Worm (Caenorhabditis elegans) whole organism, young adult: Measurements from ENCODE around the gene F10D7.10.

Experiments used
- B0035.1 ChIP-seq: sonication (generic microtip); optimal IDR thresholded peaks from 2 replicates; lab custom pipeline; 2016; ENCODE audit warnings: missing genetic modification characterization, mild to moderate bottlenecking, missing compliant biosample characterization, missing genotype, missing genetic modification reagents
- C17E4.6 ChIP-seq: fragments of 200-800 bp; sonication (Bioruptor generic); IDR thresholded peaks from 2 replicates; pipeline ENCODE4 v1.3.6; 2022; ENCODE audit warnings: missing genetic modification reagents, missing genetic modification characterization, missing compliant biosample characterization
- F57C9.4 ChIP-seq: sonication (generic microtip); optimal IDR thresholded peaks from 2 replicates; lab custom pipeline; 2017; ENCODE audit warnings: mild to moderate bottlenecking, missing genetic modification characterization, missing compliant biosample characterization
- Y53F4B.3 ChIP-seq: fragments of 200-800 bp; sonication (Bioruptor generic); IDR thresholded peaks from 2 replicates; pipeline ENCODE4 v1.3.6; 2022; ENCODE audit warnings: missing genetic modification reagents, missing genetic modification characterization, missing compliant biosample characterization
- Y56A3A.18 ChIP-seq: fragments of 200-800 bp; sonication (Bioruptor generic); IDR thresholded peaks from 2 replicates; pipeline ENCODE4 v1.3.6; 2022; ENCODE audit warnings: missing genetic modification reagents, missing genetic modification characterization, missing compliant biosample characterization
- akir-1 ChIP-seq: fragments of 200-800 bp; sonication (Bioruptor generic); optimal IDR thresholded peaks from 2 replicates; lab custom pipeline; 2018; ENCODE audit warnings: mild to moderate bottlenecking, missing genetic modification characterization, moderate library complexity, missing compliant biosample characterization
- ama-1 ChIP-seq, 3 experiments: fragments of 150-350 bp in 1 of 3; sonication (generic microtip) in 2 of 3; optimal IDR thresholded peaks; 2 replicates each; lab custom pipeline; 2014 to 2018; ENCODE audit warnings: missing biosample characterization in 2 of 3, missing genetic modification characterization in 2 of 3, missing genetic modification reagents in 2 of 3
- athp-1 ChIP-seq: sonication (generic microtip); optimal IDR thresholded peaks from 2 replicates; lab custom pipeline; 2017; ENCODE audit warnings: mild to moderate bottlenecking, missing genetic modification characterization, missing compliant biosample characterization
- attf-5 ChIP-seq: fragments of 200-800 bp; sonication (Bioruptor generic); optimal IDR thresholded peaks from 2 replicates; lab custom pipeline; 2018; ENCODE audit warnings: mild to moderate bottlenecking, missing genetic modification characterization, missing compliant biosample characterization
- cebp-1 ChIP-seq, 2 experiments: fragments of 200-800 bp in 1 of 2; sonication (Bioruptor generic) in 1 of 2; sonication (generic microtip) in 1 of 2; IDR thresholded peaks in 1 of 2; optimal IDR thresholded peaks in 1 of 2; 2 replicates each; pipeline versions ENCODE4 v1.3.6 to Lab custom; 2017 to 2022; ENCODE audit warnings: missing compliant biosample characterization in 2 of 2, missing genetic modification characterization in 2 of 2, mild to moderate bottlenecking in 1 of 2, missing genetic modification reagents in 1 of 2, moderate library complexity in 1 of 2
- ceh-27 ChIP-seq: fragments of 200-800 bp; sonication (Bioruptor generic); optimal IDR thresholded peaks from 2 replicates; lab custom pipeline; 2018; ENCODE audit warnings: mild to moderate bottlenecking, missing genetic modification characterization, moderate library complexity, missing compliant biosample characterization
- ekl-4 ChIP-seq: fragments of 200-800 bp; sonication (Bioruptor generic); IDR thresholded peaks from 2 replicates; pipeline ENCODE4 v1.3.6; 2022; ENCODE audit warnings: missing genetic modification reagents, missing genetic modification characterization, missing compliant biosample characterization
- him-1 ChIP-seq: sonication (generic microtip); optimal IDR thresholded peaks from 2 replicates; lab custom pipeline; 2016; ENCODE audit warnings: missing genotype, missing genetic modification reagents, missing genetic modification characterization, missing compliant biosample characterization
- hmg-1.2 ChIP-seq: fragments of 200-800 bp; sonication (Bioruptor generic); IDR thresholded peaks from 2 replicates; pipeline ENCODE4 v1.3.6; 2022; ENCODE audit warnings: missing genetic modification reagents, missing genetic modification characterization, missing compliant biosample characterization
- lag-1 ChIP-seq: fragments of 200-800 bp; sonication (Bioruptor generic); IDR thresholded peaks from 2 replicates; pipeline ENCODE4 v1.3.6; 2022; ENCODE audit warnings: missing genetic modification reagents, missing genetic modification characterization, missing compliant biosample characterization
- lin-35 ChIP-seq, 3 experiments: fragments of 150-350 bp in 2 of 3; sonication (generic microtip) in 1 of 3; optimal IDR thresholded peaks; 2 replicates each; lab custom pipeline; 2014 to 2018; ENCODE audit warnings: missing biosample characterization in 3 of 3, missing genetic modification characterization in 3 of 3, missing genetic modification reagents in 3 of 3
- lin-54 ChIP-seq: fragments of 200-800 bp; sonication (Bioruptor generic); optimal IDR thresholded peaks from 2 replicates; lab custom pipeline; 2018; ENCODE audit warnings: mild to moderate bottlenecking, missing genetic modification characterization, missing compliant biosample characterization
- mcd-1 ChIP-seq: fragments of 200-800 bp; sonication (Bioruptor generic); IDR thresholded peaks from 2 replicates; pipeline ENCODE4 v1.3.6; 2022; ENCODE audit warnings: missing genetic modification reagents, missing genetic modification characterization, missing compliant biosample characterization
- nhr-179 ChIP-seq: sonication (generic microtip); optimal IDR thresholded peaks from 2 replicates; lab custom pipeline; 2016; ENCODE audit warnings: mild to moderate bottlenecking, missing genetic modification characterization, missing compliant biosample characterization
- nhr-27 ChIP-seq: fragments of 200-800 bp; sonication (Bioruptor generic); optimal IDR thresholded peaks from 2 replicates; lab custom pipeline; 2018; ENCODE audit warnings: mild to moderate bottlenecking, missing genetic modification characterization, moderate library complexity, missing compliant biosample characterization
- nhr-80 ChIP-seq: sonication (generic microtip); optimal IDR thresholded peaks from 2 replicates; lab custom pipeline; 2016; ENCODE audit warnings: missing genetic modification characterization, missing compliant biosample characterization
- rcor-1 ChIP-seq: fragments of 200-800 bp; sonication (Bioruptor generic); IDR thresholded peaks from 2 replicates; pipeline ENCODE4 v1.3.6; 2022; ENCODE audit warnings: missing genetic modification reagents, missing genetic modification characterization, missing compliant biosample characterization
- rec-8 ChIP-seq, 2 experiments: sonication (generic microtip); optimal IDR thresholded peaks; 2 replicates each; lab custom pipeline; 2016; ENCODE audit warnings: mild to moderate bottlenecking in 2 of 2, missing genetic modification characterization in 2 of 2, missing genetic modification reagents in 2 of 2, missing genotype in 2 of 2, missing biosample characterization in 1 of 2, missing compliant biosample characterization in 1 of 2, moderate library complexity in 1 of 2
- repo-1 ChIP-seq: sonication (generic microtip); optimal IDR thresholded peaks from 2 replicates; lab custom pipeline; 2017; ENCODE audit warnings: mild to moderate bottlenecking, missing genetic modification characterization, missing compliant biosample characterization
- rpc-1 ChIP-seq, 2 experiments: fragments of 150-350 bp in 1 of 2; sonication (generic microtip) in 1 of 2; optimal IDR thresholded peaks; 2 replicates each; lab custom pipeline; 2014 to 2018; ENCODE audit warnings: missing biosample characterization in 1 of 2, missing genetic modification characterization in 1 of 2, missing genetic modification reagents in 1 of 2, missing genotype in 1 of 2
- sdz-38 ChIP-seq: sonication (generic microtip); optimal IDR thresholded peaks from 2 replicates; lab custom pipeline; 2016; ENCODE audit warnings: missing genotype, missing genetic modification characterization, missing compliant biosample characterization
- snpc-3.4 ChIP-seq: sonication (generic microtip); optimal IDR thresholded peaks from 2 replicates; lab custom pipeline; 2017; ENCODE audit warnings: missing genetic modification characterization, mild to moderate bottlenecking, missing compliant biosample characterization, antibody characterized with exemption, moderate library complexity, missing genotype, missing genetic modification reagents
- sptf-2 ChIP-seq: fragments of 200-800 bp; sonication (Bioruptor generic); optimal IDR thresholded peaks from 2 replicates; lab custom pipeline; 2018; ENCODE audit warnings: mild to moderate bottlenecking, missing genetic modification characterization, missing compliant biosample characterization
- tbp1 ChIP-seq: fragments of 200-800 bp; sonication (Bioruptor generic); optimal IDR thresholded peaks from 2 replicates; lab custom pipeline; 2018; ENCODE audit warnings: mild to moderate bottlenecking, missing genetic modification characterization, missing compliant biosample characterization
- zim-3 ChIP-seq: sonication (generic microtip); optimal IDR thresholded peaks from 2 replicates; lab custom pipeline; 2017; ENCODE audit warnings: mild to moderate bottlenecking, missing genetic modification characterization, moderate library complexity, missing compliant biosample characterization
- ztf-22 ChIP-seq: fragments of 200-800 bp; sonication (Bioruptor generic); optimal IDR thresholded peaks from 2 replicates; lab custom pipeline; 2018; ENCODE audit warnings: mild to moderate bottlenecking, missing genetic modification characterization, moderate library complexity, missing compliant biosample characterization
- ztf-26 ChIP-seq: sonication (generic microtip); optimal IDR thresholded peaks from 2 replicates; lab custom pipeline; 2017; ENCODE audit warnings: missing genetic modification characterization, missing compliant biosample characterization
- ztf-28 ChIP-seq: fragments of 200-800 bp; sonication (Bioruptor generic); IDR thresholded peaks from 2 replicates; pipeline ENCODE4 v1.3.6; 2022; ENCODE audit warnings: missing genetic modification reagents, missing genetic modification characterization, missing compliant biosample characterization

Gene F10D7.10

DNA sequence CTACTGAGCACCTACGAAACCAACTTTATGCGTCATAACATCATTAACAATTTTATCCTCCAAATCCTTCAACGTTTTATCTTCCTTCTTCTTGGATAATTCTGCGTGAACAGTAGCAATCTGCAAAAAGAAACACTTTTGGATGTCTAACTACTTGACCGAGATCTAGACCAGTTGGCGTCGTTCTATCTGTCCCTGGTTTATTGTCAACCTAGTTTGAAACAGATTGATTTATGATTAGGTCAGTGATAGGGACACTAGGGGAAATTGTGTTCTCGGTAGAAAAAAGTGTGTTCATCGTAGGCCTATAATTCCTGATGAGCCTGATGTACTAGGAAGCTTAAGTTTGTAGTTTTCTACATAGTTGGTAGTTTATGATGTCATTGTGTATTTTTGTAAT, 5.6 kb downstream of the F10D7.10 start (continued):
- no peak for TF ChIP-seq akir-1 (GFP tag; lab: Kevin White, UChicago)

DNA sequence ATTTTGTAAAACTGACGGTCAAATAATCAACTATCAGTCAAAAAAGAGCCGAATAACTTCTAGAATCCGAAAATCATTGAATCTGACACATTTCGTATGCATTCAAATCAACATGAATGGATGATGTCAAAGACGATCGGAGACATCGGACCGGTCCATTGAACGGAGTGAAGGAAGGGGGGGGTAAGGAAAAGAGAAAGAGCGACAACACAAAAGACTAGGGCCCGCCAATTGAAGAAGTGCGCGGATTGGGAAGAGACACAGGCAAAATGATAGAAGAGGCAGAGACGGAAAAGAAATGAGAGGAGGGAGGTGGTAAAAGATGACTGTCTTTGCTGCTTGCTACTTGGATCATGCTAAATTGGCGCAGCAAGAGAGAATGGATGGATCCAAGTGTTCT, 10.1 kb downstream of the F10D7.10 start:
- TF ChIP-seq tbp1 (GFP tag; lab: Kevin White, UChicago) (no peak), zim-3 (tag; lab: Kevin White, UChicago) (no peak), ceh-27 (no peak), C17E4.6 (GFP tag; lab: Robert Waterston, UW) (no peak), Y53F4B.3 (GFP tag; lab: Robert Waterston, UW) (no peak), F57C9.4 (no peak), lin-35 (GFP tag; optimal IDR thresholded peaks at IDR 0.05; lab: Kevin White, UChicago) (no peak), Y56A3A.18 (GFP tag; lab: Robert Waterston, UW) (no peak), ekl-4 (no peak), ztf-28 (no peak), snpc-3.4 (tag; lab: Kevin White, UChicago) (no peak), ama-1 (optimal IDR thresholded peaks at IDR 0.05; lab: Kevin White, UChicago) (no peak), ama-1 (GFP tag; optimal IDR thresholded peaks at IDR 0.05; lab: Kevin White, UChicago) (no peak), nhr-179 (no peak)

ce11 chrX:17368542-17368941, 11.0 kb downstream of the F10D7.10 start, which contains the start of gene mfsd-10:
Gene mfsd-10 (minus strand): TSS chrX:17368642.
- TF ChIP-seq repo-1 (tag; lab: Kevin White, UChicago) (no peak), hmg-1.2 (GFP tag; lab: Robert Waterston, UW) (no peak), attf-5 (GFP tag; lab: Kevin White, UChicago) (no peak), lag-1 (GFP tag; lab: Robert Waterston, UW) (no peak), rec-8 (tag; optimal IDR thresholded peaks at IDR 0.05; lab: Kevin White, UChicago) (no peak)

DNA sequence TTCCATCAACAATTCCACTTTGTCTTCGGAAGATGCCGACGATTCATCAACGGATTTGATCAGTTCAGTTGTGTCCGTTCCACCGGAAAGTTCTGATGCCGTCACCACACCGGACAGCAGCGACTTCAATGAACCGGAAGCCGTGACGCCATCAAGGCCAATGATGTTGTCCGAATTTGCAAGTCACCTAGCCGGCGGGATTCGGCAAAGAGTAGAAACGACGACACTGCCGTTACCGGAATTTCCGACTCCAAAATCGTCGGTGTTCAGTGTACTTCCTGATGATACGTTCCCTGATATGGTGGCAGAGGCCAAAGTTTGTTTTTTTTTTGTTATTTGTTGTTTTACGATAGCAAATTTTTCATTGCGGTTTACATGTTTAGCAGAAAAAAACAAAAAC, 16.1 kb downstream of the F10D7.10 start:
- TF ChIP-seq mcd-1 (GFP tag; lab: Robert Waterston, UW) (no peak), attf-5 (GFP tag; lab: Kevin White, UChicago) (no peak), ztf-26 (tag; lab: Kevin White, UChicago) (no peak), F57C9.4 (no peak), lin-54 (GFP tag; lab: Kevin White, UChicago) (no peak), him-1 (tag; lab: Kevin White, UChicago) (no peak), rcor-1 (no peak), nhr-27 (tag; lab: Kevin White, UChicago) (no peak), sptf-2 (no peak), cebp-1 (GFP tag; IDR thresholded peaks at IDR 0.05; lab: Robert Waterston, UW) (no peak), cebp-1 (tag; optimal IDR thresholded peaks at IDR 0.05; lab: Kevin White, UChicago) (no peak), rpc-1 (optimal IDR thresholded peaks at IDR 0.05; lab: Kevin White, UChicago) (no peak), rpc-1 (tag; optimal IDR thresholded peaks at IDR 0.05; lab: Kevin White, UChicago) (no peak), nhr-80 (no peak), sdz-38 (tag; lab: Kevin White, UChicago) (no peak), ztf-22 (GFP tag; lab: Kevin White, UChicago) (no peak), B0035.1 (tag; lab: Kevin White, UChicago) (no peak)

ce11 chrX:17362529-17362928, 17.0 kb downstream of the F10D7.10 start, which contains the start of gene F10D7.11:
Gene F10D7.11 (plus strand): TSS chrX:17362829.
- peak; percentile 52 for TF ChIP-seq ceh-27
- no peak for TF ChIP-seq athp-1
